Worm (Caenorhabditis elegans) whole organism, L3 larva: ENCODE data around the gene btb-11.

Experiments used
- nhr-11 ChIP-seq: fragments of 150-350 bp; optimal IDR thresholded peaks from 2 replicates; lab custom pipeline; 2014; ENCODE audit warnings: missing biosample characterization, missing genetic modification characterization
- nhr-12 ChIP-seq: fragments of 150-350 bp; optimal IDR thresholded peaks from 2 replicates; lab custom pipeline; 2014; ENCODE audit warnings: missing biosample characterization, missing genetic modification characterization
- pha-4 ChIP-seq: fragments of 150-350 bp; optimal IDR thresholded peaks from 2 replicates; lab custom pipeline; 2014; ENCODE audit warnings: missing biosample characterization, missing genetic modification reagents, missing genetic modification characterization
- skn-1 ChIP-seq: fragments of 150-350 bp; optimal IDR thresholded peaks from 2 replicates; lab custom pipeline; 2014; ENCODE audit warnings: missing biosample characterization, missing genetic modification characterization
- ztf-11 ChIP-seq: fragments of 150-350 bp; optimal IDR thresholded peaks from 2 replicates; lab custom pipeline; 2014; ENCODE audit warnings: missing biosample characterization, missing genetic modification characterization
- ztf-4 ChIP-seq: fragments of 150-350 bp; optimal IDR thresholded peaks from 2 replicates; lab custom pipeline; 2014; ENCODE audit warnings: missing biosample characterization, missing genetic modification characterization

ce11 chrII:1066907-1067306 lies 42.3 kb upstream of the btb-11 start, which contains the start of gene K02E7.10:
- TF ChIP-seq skn-1 (tag; lab: Kevin White, UChicago) (no peak), ztf-4 (tag; lab: Kevin White, UChicago) (no peak), pha-4 (no peak), ztf-11 (no peak), nhr-11 (tag; lab: Kevin White, UChicago) (no peak), nhr-12 (tag; lab: Kevin White, UChicago) (no peak)
